Worm (Caenorhabditis elegans): ENCODE measurements around the gene cyd-1.
A peak's percentile ranks its signal among the peaks of the same experiment; 100 is the strongest.

Gene cyd-1

DNA sequence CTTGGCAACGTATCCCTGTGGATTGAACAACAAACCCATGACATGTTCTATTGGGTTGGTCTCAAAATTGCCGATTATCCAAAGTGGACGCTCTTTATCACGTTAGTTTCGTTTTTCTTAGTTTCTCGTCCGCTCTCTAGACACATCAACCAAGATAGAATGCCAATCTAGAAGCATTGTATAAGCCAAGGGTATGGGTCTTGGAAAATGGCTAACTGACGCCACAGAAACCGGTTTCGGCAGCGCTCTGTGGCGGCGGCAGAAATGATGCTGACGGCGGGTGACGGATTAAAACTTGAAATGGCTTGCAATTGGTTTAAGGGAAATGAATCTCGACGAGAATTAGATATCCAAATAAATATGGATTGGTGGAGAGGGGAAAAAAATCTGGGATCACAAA lies 14.8 kb upstream of the cyd-1 start:
- no peak for TF ChIP-seq fkh-3 (tag; optimal IDR thresholded peaks at IDR 0.05)
- no peak for TF ChIP-seq aptf-3 (GFP tag; IDR thresholded peaks at IDR 0.05)
- TF ChIP-seq F55B11.4 (tag; optimal IDR thresholded peaks at IDR 0.05; ENCODE audit: borderline replicate concordance, insufficient read depth): no peak
- no peak for TF ChIP-seq ceh-27 (GFP tag; optimal IDR thresholded peaks at IDR 0.05)
- no peak for TF ChIP-seq egrh-3 (GFP tag; IDR thresholded peaks at IDR 0.05)
- TF ChIP-seq attf-3 (GFP tag; conservative IDR thresholded peaks at IDR 0.05): no peak
- TF ChIP-seq mel-28 (tag; optimal IDR thresholded peaks at IDR 0.05; ENCODE audit: borderline replicate concordance): no peak
- no peak for TF ChIP-seq repo-1 (tag; optimal IDR thresholded peaks at IDR 0.05)
- no peak for TF ChIP-seq bed-1 (GFP tag; IDR thresholded peaks at IDR 0.05)
- no peak for TF ChIP-seq attf-6 (GFP tag; IDR thresholded peaks at IDR 0.05)
- TF ChIP-seq lin-40 (tag; optimal IDR thresholded peaks at IDR 0.05): no peak
- TF ChIP-seq hlh-12 (tag; optimal IDR thresholded peaks at IDR 0.05): no peak
- no peak for TF ChIP-seq Y67H2A.10 (GFP tag; conservative IDR thresholded peaks at IDR 0.05)
- TF ChIP-seq lin-26 (GFP tag; IDR thresholded peaks at IDR 0.05): no peak
- TF ChIP-seq C17E4.6 (GFP tag; IDR thresholded peaks at IDR 0.05): no peak
- TF ChIP-seq xnd-1 (tag; optimal IDR thresholded peaks at IDR 0.05): no peak
- no peak for TF ChIP-seq sea-2 (GFP tag; IDR thresholded peaks at IDR 0.05)
- no peak for TF ChIP-seq unc-62 (GFP tag; optimal IDR thresholded peaks at IDR 0.05)

DNA sequence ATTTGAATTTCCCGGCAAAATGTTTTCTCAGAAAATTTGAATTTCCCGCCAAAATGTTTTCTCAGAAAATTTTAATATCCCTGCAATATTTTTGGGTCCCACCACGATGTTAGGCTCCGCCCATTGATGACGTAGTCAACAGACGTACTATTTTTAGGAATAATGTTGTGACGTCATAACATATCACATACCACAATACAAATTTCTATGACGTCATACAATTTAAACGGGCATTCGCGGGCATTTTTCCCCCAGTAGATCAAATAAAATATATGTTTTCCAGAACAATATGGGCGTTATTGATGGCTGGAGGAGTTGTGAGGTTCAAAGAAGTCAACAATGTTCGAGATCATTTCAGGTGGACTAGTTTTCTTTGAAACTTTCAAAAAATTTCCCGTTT lies 14.1 kb upstream of the cyd-1 start:
- TF ChIP-seq hlh-26 (GFP tag; conservative IDR thresholded peaks at IDR 0.05) (no peak), B0261.1 (tag; optimal IDR thresholded peaks at IDR 0.05) (no peak), ZK185.1 (tag; optimal IDR thresholded peaks at IDR 0.05; ENCODE audit: poor library complexity, severe bottlenecking) (no peak), bed-2 (GFP tag; IDR thresholded peaks at IDR 0.05) (no peak), nhr-179 (tag; optimal IDR thresholded peaks at IDR 0.05) (no peak)

- no peak for TF ChIP-seq F57C9.4 (tag; optimal IDR thresholded peaks at IDR 0.05)
- TF ChIP-seq mxl-1 (tag; optimal IDR thresholded peaks at IDR 0.05): no peak
- no peak for TF ChIP-seq efl-1 (GFP tag; optimal IDR thresholded peaks at IDR 0.05)
- TF ChIP-seq zfh-2 (GFP tag; conservative IDR thresholded peaks at IDR 0.05): peak; percentile 40; the same call in 1 of the 2 replicates
- TF ChIP-seq attf-3 (GFP tag; conservative IDR thresholded peaks at IDR 0.05): 0 out of 2 replicates have a peak, but pooled peaks have one; percentile 16
- no peak for TF ChIP-seq unc-130 (GFP tag; optimal IDR thresholded peaks at IDR 0.05)
- TF ChIP-seq ets-4 (GFP tag; optimal IDR thresholded peaks at IDR 0.05): no peak
- no peak for TF ChIP-seq snpc-4 (GFP tag; optimal IDR thresholded peaks at IDR 0.05)
- peak in 3 of 4 experiments; percentile 63 to 77 (median 72) for TF ChIP-seq snpc-4 (tag; optimal IDR thresholded peaks at IDR 0.05)
- TF ChIP-seq let-526 (GFP tag; IDR thresholded peaks at IDR 0.05): no peak
- no peak for TF ChIP-seq Y56A3A.18 (GFP tag; IDR thresholded peaks at IDR 0.05)
- TF ChIP-seq ceh-100 (GFP tag; IDR thresholded peaks at IDR 0.05): no peak
- TF ChIP-seq fkh-3 (tag; optimal IDR thresholded peaks at IDR 0.05): no peak
- TF ChIP-seq ztf-22 (GFP tag; optimal IDR thresholded peaks at IDR 0.05): no peak
Measured at ce11 chrII:12968448-12968969, 11.9 kb upstream of the cyd-1 start.

DNA sequence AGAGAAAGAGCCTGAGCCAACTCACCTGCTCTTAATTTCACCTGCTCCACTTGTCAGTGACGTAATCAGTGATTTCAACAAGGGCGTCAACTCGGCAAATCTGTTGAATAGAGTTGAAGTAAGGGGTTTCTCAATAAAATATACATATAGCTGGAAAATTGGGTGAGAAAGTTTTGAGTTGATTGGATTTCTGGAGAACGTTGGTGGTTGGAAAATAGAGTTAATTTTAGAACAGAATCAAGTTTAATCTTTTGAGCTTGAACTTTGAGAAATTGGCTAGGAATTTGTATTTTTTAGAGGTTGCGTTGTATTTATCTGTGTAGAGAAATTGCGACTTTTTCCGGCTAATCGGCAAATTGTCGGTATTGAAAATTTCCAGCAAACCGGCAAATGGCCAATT lies 10.8 kb upstream of the cyd-1 start, which contains the start of gene Y38F1A.4:
TSS of gene Y38F1A.4 (minus strand) at position 101 of the 400 bp plus-strand sequence.
- TF ChIP-seq akir-1 (GFP tag; optimal IDR thresholded peaks at IDR 0.05) (no peak), aptf-3 (GFP tag; IDR thresholded peaks at IDR 0.05) (no peak), gei-17 (GFP tag; optimal IDR thresholded peaks at IDR 0.05) (no peak), B0336.3 (GFP tag; IDR thresholded peaks at IDR 0.05) (no peak)

All from whole organism, young adult.